Worm (Caenorhabditis elegans): ENCODE results near the gene chil-6.
"Not testable (repeated sequence)": the region's sequence is repeated elsewhere in the genome, so short reads cannot be mapped to it uniquely, and the experiment has no call there.

The chil-6 gene

ce11 chrII:9872961-9873360, 15.3 kb upstream of the chil-6 start, which contains the start of gene chil-8:
Gene chil-8, minus strand, starts transcription at chrII:9873061.
- no peak for TF ChIP-seq nhr-237 (tag; optimal IDR thresholded peaks at IDR 0.05)
- TF ChIP-seq unc-120 (tag; optimal IDR thresholded peaks at IDR 0.05; ENCODE audit: poor library complexity, severe bottlenecking) = no peak
- TF ChIP-seq ceh-43 (GFP tag; optimal IDR thresholded peaks at IDR 0.05) = no peak
- no peak for TF ChIP-seq nhr-2 (tag; optimal IDR thresholded peaks at IDR 0.05)
- no peak for TF ChIP-seq lsy-2 (tag; optimal IDR thresholded peaks at IDR 0.05)
- no peak for TF ChIP-seq unc-39 (tag; optimal IDR thresholded peaks at IDR 0.05)
- no peak for TF ChIP-seq zip-8 (tag; optimal IDR thresholded peaks at IDR 0.05)
- TF ChIP-seq mls-2 (tag; optimal IDR thresholded peaks at IDR 0.05) = no peak
- no peak for TF ChIP-seq pha-4 (tag; optimal IDR thresholded peaks at IDR 0.05)
- TF ChIP-seq ceh-39 (tag; optimal IDR thresholded peaks at IDR 0.05) = no peak
- no peak for TF ChIP-seq blmp-1 (tag; optimal IDR thresholded peaks at IDR 0.05)
- TF ChIP-seq elt-3 (tag; optimal IDR thresholded peaks at IDR 0.05) = no peak
- TF ChIP-seq cnd-1 (tag; optimal IDR thresholded peaks at IDR 0.05) = no peak
- no peak for TF ChIP-seq mab-5 (tag; optimal IDR thresholded peaks at IDR 0.05)
- TF ChIP-seq nhr-12 (tag; optimal IDR thresholded peaks at IDR 0.05) = no peak
- no peak for TF ChIP-seq elt-1 (tag; optimal IDR thresholded peaks at IDR 0.05; ENCODE audit: borderline replicate concordance, insufficient read depth)
- TF ChIP-seq tbx-8 (GFP tag; optimal IDR thresholded peaks at IDR 0.05) = no peak
- no peak for TF ChIP-seq lin-13 (tag; optimal IDR thresholded peaks at IDR 0.05)

- TF ChIP-seq mab-5 (tag; optimal IDR thresholded peaks at IDR 0.05) = no peak
- no peak for TF ChIP-seq sem-2 (GFP tag; optimal IDR thresholded peaks at IDR 0.05)
- no peak for TF ChIP-seq tbx-8 (GFP tag; optimal IDR thresholded peaks at IDR 0.05)
- TF ChIP-seq nhr-12 (tag; optimal IDR thresholded peaks at IDR 0.05) = no peak
- no peak for TF ChIP-seq ham-2 (GFP tag; optimal IDR thresholded peaks at IDR 0.05)
- no peak for TF ChIP-seq nhr-2 (tag; optimal IDR thresholded peaks at IDR 0.05)
- no peak for TF ChIP-seq flh-1 (GFP tag; optimal IDR thresholded peaks at IDR 0.05)
- no peak for TF ChIP-seq lsy-2 (tag; optimal IDR thresholded peaks at IDR 0.05)
- TF ChIP-seq blmp-1 (tag; optimal IDR thresholded peaks at IDR 0.05) = no peak
- TF ChIP-seq M03D4.4 (tag; optimal IDR thresholded peaks at IDR 0.05) = no peak
- TF ChIP-seq nhr-76 (tag; optimal IDR thresholded peaks at IDR 0.05) = no peak
- TF ChIP-seq sptf-1 (tag; optimal IDR thresholded peaks at IDR 0.05) = no peak
- no peak for TF ChIP-seq ces-1 (GFP tag; optimal IDR thresholded peaks at IDR 0.05)
- no peak for TF ChIP-seq cnd-1 (tag; optimal IDR thresholded peaks at IDR 0.05)
- no peak for TF ChIP-seq unc-62 (GFP tag; optimal IDR thresholded peaks at IDR 0.05)
- TF ChIP-seq snpc-4 (tag; optimal IDR thresholded peaks at IDR 0.05) = no peak
- TF ChIP-seq mep-1 (tag; optimal IDR thresholded peaks at IDR 0.05) = no peak
- TF ChIP-seq unc-120 (tag; optimal IDR thresholded peaks at IDR 0.05; ENCODE audit: poor library complexity, severe bottlenecking) = no peak
- TF ChIP-seq bed-3 (GFP tag; optimal IDR thresholded peaks at IDR 0.05) = no peak
These were observed 13.4 kb upstream of the chil-6 start, which contains the start of gene chil-7 for ce11 chrII:9871061-9871460. Gene chil-7, minus strand, starts transcription at chrII:9871172.

- TF ChIP-seq nhr-76 (tag; optimal IDR thresholded peaks at IDR 0.05) = no peak
- no peak for TF ChIP-seq unc-120 (tag; optimal IDR thresholded peaks at IDR 0.05; ENCODE audit: poor library complexity, severe bottlenecking)
- TF ChIP-seq ces-1 (GFP tag; optimal IDR thresholded peaks at IDR 0.05) = no peak
These were observed 11.0 kb upstream of the chil-6 start, which contains the start of gene old-1 for ce11 chrII:9868698-9869097. Gene old-1, minus strand, starts transcription at chrII:9868747.

ce11 chrII:9868207-9868606, 10.5 kb upstream of the chil-6 start:
- no peak for TF ChIP-seq blmp-1 (tag; optimal IDR thresholded peaks at IDR 0.05)
- TF ChIP-seq bed-3 (GFP tag; optimal IDR thresholded peaks at IDR 0.05) = no peak
- TF ChIP-seq unc-62 (GFP tag; optimal IDR thresholded peaks at IDR 0.05) = no peak
- no peak for TF ChIP-seq lin-13 (tag; optimal IDR thresholded peaks at IDR 0.05)
- no peak for TF ChIP-seq flh-1 (GFP tag; optimal IDR thresholded peaks at IDR 0.05)

ce11 chrII:9866378-9866777, 8.7 kb upstream of the chil-6 start, which contains the start of gene chil-1:
Gene chil-1, minus strand, starts transcription at chrII:9866478.
- TF ChIP-seq ztf-11 (tag; optimal IDR thresholded peaks at IDR 0.05); ceh-83 (GFP tag; optimal IDR thresholded peaks at IDR 0.05); ces-1 (GFP tag; optimal IDR thresholded peaks at IDR 0.05): not testable (repeated sequence)
